Fruit fly (Drosophila melanogaster) whole organism, embryonic: Measurements from ENCODE around the gene mAcon1.

ENCODE experiments used
- B-H1 ChIP-seq: fragments of 200-800 bp; sonication (Bioruptor generic); IDR thresholded peaks from 3 replicates; pipeline ENCODE4 v1.3.6; 2022; ENCODE audit warnings: missing biosample characterization, missing genetic modification characterization
- CG10147 ChIP-seq: fragments of 200-800 bp; sonication (Bioruptor generic); optimal IDR thresholded peaks from 2 replicates; lab custom pipeline; 2019; ENCODE audit warnings: missing biosample characterization, mild to moderate bottlenecking, missing genetic modification characterization, moderate library complexity
- CG10274 ChIP-seq: fragments of 200-800 bp; sonication (Bioruptor generic); optimal IDR thresholded peaks from 3 replicates; lab custom pipeline; 2017; ENCODE audit warnings: missing biosample characterization, mild to moderate bottlenecking, missing genetic modification characterization
- CG11085 ChIP-seq: fragments of 200-800 bp; sonication (Bioruptor generic); IDR thresholded peaks from 2 replicates; pipeline ENCODE4 v1.3.6; 2022; ENCODE audit warnings: missing biosample characterization, missing genetic modification characterization
- CG11456 ChIP-seq: fragments of 200-800 bp; sonication (Bioruptor generic); IDR thresholded peaks from 3 replicates; pipeline ENCODE4 v1.3.6; 2022; ENCODE audit warnings: missing biosample characterization, missing genetic modification characterization
- CG11560 ChIP-seq: fragments of 200-800 bp; sonication (Bioruptor generic); IDR thresholded peaks from 3 replicates; pipeline ENCODE4 v1.3.6; 2022; ENCODE audit warnings: missing biosample characterization, missing genetic modification characterization
- CG12071 ChIP-seq: fragments of 200-800 bp; sonication (Bioruptor generic); optimal IDR thresholded peaks from 3 replicates; lab custom pipeline; 2018; ENCODE audit warnings: missing biosample characterization, mild to moderate bottlenecking, missing genetic modification characterization
- CG12104 ChIP-seq: fragments of 200-800 bp; sonication (Bioruptor generic); optimal IDR thresholded peaks from 3 replicates; lab custom pipeline; 2016; ENCODE audit warnings: missing biosample characterization, missing genetic modification characterization
- CG1233 ChIP-seq: fragments of 200-800 bp; sonication (Bioruptor generic); optimal IDR thresholded peaks from 4 replicates; lab custom pipeline; 2018; ENCODE audit warnings: missing biosample characterization, mild to moderate bottlenecking, missing genetic modification characterization
- CG13287 ChIP-seq: fragments of 200-800 bp; sonication (Bioruptor generic); IDR thresholded peaks from 2 replicates; pipeline ENCODE4 v1.3.6; 2022; ENCODE audit warnings: missing biosample characterization, missing genetic modification characterization; ENCODE audit not compliant: partially characterized antibody
- CG13624 ChIP-seq: fragments of 200-800 bp; sonication (Bioruptor generic); optimal IDR thresholded peaks from 2 replicates; lab custom pipeline; 2016; ENCODE audit warnings: missing biosample characterization, missing genetic modification characterization
- CG14965 ChIP-seq: fragments of 200-800 bp; sonication (Bioruptor generic); optimal IDR thresholded peaks from 2 replicates; lab custom pipeline; 2016; ENCODE audit warnings: missing biosample characterization, missing genetic modification characterization, borderline replicate concordance
- CG15479 ChIP-seq: fragments of 200-800 bp; sonication (Bioruptor generic); optimal IDR thresholded peaks from 3 replicates; lab custom pipeline; 2019; ENCODE audit warnings: missing biosample characterization, mild to moderate bottlenecking, missing genetic modification characterization, moderate library complexity
- CG1647 ChIP-seq: fragments of 200-800 bp; sonication (Bioruptor generic); optimal IDR thresholded peaks from 3 replicates; lab custom pipeline; 2016; ENCODE audit warnings: missing biosample characterization, missing genetic modification characterization
- CG16815 ChIP-seq: fragments of 200-800 bp; sonication (Bioruptor generic); optimal IDR thresholded peaks from 3 replicates; lab custom pipeline; 2017; ENCODE audit warnings: missing biosample characterization, mild to moderate bottlenecking, missing genetic modification characterization
- CG30403 ChIP-seq: fragments of 200-800 bp; sonication (Bioruptor generic); optimal IDR thresholded peaks from 3 replicates; lab custom pipeline; 2016; ENCODE audit warnings: missing biosample characterization, missing genetic modification characterization
- CG3281 ChIP-seq: fragments of 200-800 bp; sonication (Bioruptor generic); optimal IDR thresholded peaks from 3 replicates; lab custom pipeline; 2017; ENCODE audit warnings: missing biosample characterization, mild to moderate bottlenecking, missing genetic modification characterization
- CG34376 ChIP-seq: fragments of 200-800 bp; sonication (Bioruptor generic); optimal IDR thresholded peaks from 2 replicates; lab custom pipeline; 2018; ENCODE audit warnings: missing biosample characterization, mild to moderate bottlenecking, missing genetic modification characterization
- CG6654 ChIP-seq: fragments of 200-800 bp; sonication (Bioruptor generic); optimal IDR thresholded peaks from 2 replicates; lab custom pipeline; 2017; ENCODE audit warnings: missing biosample characterization, mild to moderate bottlenecking, missing genetic modification characterization
- CG7745 ChIP-seq: fragments of 200-800 bp; sonication (Bioruptor generic); optimal IDR thresholded peaks from 2 replicates; lab custom pipeline; 2018; ENCODE audit warnings: missing biosample characterization, mild to moderate bottlenecking, missing genetic modification characterization, moderate library complexity
- CG7839 ChIP-seq: fragments of 200-800 bp; sonication (Bioruptor generic); optimal IDR thresholded peaks from 3 replicates; lab custom pipeline; 2018; ENCODE audit warnings: missing biosample characterization, mild to moderate bottlenecking, missing genetic modification characterization, moderate library complexity
- CG8388 ChIP-seq: fragments of 200-800 bp; sonication (Bioruptor generic); optimal IDR thresholded peaks from 2 replicates; lab custom pipeline; 2019; ENCODE audit warnings: missing biosample characterization, mild to moderate bottlenecking, missing genetic modification characterization, moderate library complexity
- CG8944 ChIP-seq: fragments of 200-800 bp; sonication (Bioruptor generic); optimal IDR thresholded peaks from 3 replicates; lab custom pipeline; 2016; ENCODE audit warnings: missing biosample characterization, missing genetic modification characterization
- CoRest ChIP-seq: fragments of 200-800 bp; sonication (Bioruptor generic); optimal IDR thresholded peaks from 3 replicates; lab custom pipeline; 2018; ENCODE audit warnings: missing biosample characterization, mild to moderate bottlenecking, missing genetic modification characterization, moderate library complexity
- D ChIP-seq, 2 experiments: fragments of 200-800 bp in 1 of 2; fragments of >200 bp in 1 of 2; sonication (Bioruptor generic) in 1 of 2; optimal IDR thresholded peaks; 2 replicates in 1 of 2; 3 replicates in 1 of 2; lab custom pipeline; 2017; ENCODE audit warnings: mild to moderate bottlenecking in 1 of 2, missing biosample characterization in 1 of 2, missing genetic modification characterization in 1 of 2, missing genetic modification reagents in 1 of 2
- Dip2 ChIP-seq: fragments of 200-800 bp; sonication (Bioruptor generic); IDR thresholded peaks from 2 replicates; pipeline ENCODE4 v1.3.6; 2022; ENCODE audit warnings: missing biosample characterization, missing genetic modification characterization
- Doc3 ChIP-seq: fragments of 200-800 bp; sonication (Bioruptor generic); IDR thresholded peaks from 3 replicates; pipeline ENCODE4 v1.3.6; 2022; ENCODE audit warnings: missing biosample characterization, missing genetic modification characterization; ENCODE audit not compliant: partially characterized antibody
- Hand ChIP-seq: fragments of 200-800 bp; sonication (Bioruptor generic); optimal IDR thresholded peaks from 2 replicates; lab custom pipeline; 2017; ENCODE audit warnings: mild to moderate bottlenecking, missing biosample characterization, missing genetic modification reagents, missing genetic modification characterization
- Mad ChIP-seq: fragments of 200-800 bp; sonication (Bioruptor generic); optimal IDR thresholded peaks from 2 replicates; lab custom pipeline; 2016; ENCODE audit warnings: missing biosample characterization, missing genetic modification characterization
- Med ChIP-seq: fragments of 200-800 bp; sonication (Bioruptor generic); peaks from one replicate; lab custom pipeline; 2016; ENCODE audit warnings: missing biosample characterization, missing genetic modification characterization, mild to moderate bottlenecking, inconsistent platforms, moderate library complexity
- Meics ChIP-seq: fragments of 200-800 bp; sonication (Bioruptor generic); optimal IDR thresholded peaks from 2 replicates; lab custom pipeline; 2017; ENCODE audit warnings: missing biosample characterization, mild to moderate bottlenecking, missing genetic modification characterization
- NFAT ChIP-seq: fragments of 200-800 bp; sonication (Bioruptor generic); IDR thresholded peaks from 2 replicates; pipeline ENCODE4 v1.3.6; 2022; ENCODE audit warnings: missing biosample characterization, missing genetic modification characterization
- Opbp ChIP-seq: fragments of 200-800 bp; sonication (Bioruptor generic); IDR thresholded peaks from 3 replicates; pipeline ENCODE4 v1.3.6; 2022; ENCODE audit warnings: missing biosample characterization, missing genetic modification characterization; ENCODE audit not compliant: partially characterized antibody
- Optix ChIP-seq: fragments of 200-800 bp; sonication (Bioruptor generic); IDR thresholded peaks from 3 replicates; pipeline ENCODE4 v1.3.6; 2022; ENCODE audit warnings: missing biosample characterization, missing genetic modification characterization
- Xrp1 ChIP-seq: fragments of 200-800 bp; sonication (Bioruptor generic); IDR thresholded peaks from 2 replicates; pipeline ENCODE4 v1.3.6; 2022; ENCODE audit warnings: missing biosample characterization, missing genetic modification characterization
- bab2 ChIP-seq: fragments of 200-800 bp; sonication (Bioruptor generic); optimal IDR thresholded peaks from 2 replicates; lab custom pipeline; 2016; ENCODE audit warnings: missing biosample characterization, missing genetic modification characterization
- bcd ChIP-seq: fragments of 200-800 bp; sonication (Bioruptor generic); optimal IDR thresholded peaks from 2 replicates; lab custom pipeline; 2017; ENCODE audit warnings: missing biosample characterization, mild to moderate bottlenecking, missing genetic modification characterization
- croc ChIP-seq: fragments of 200-800 bp; sonication (Bioruptor generic); conservative IDR thresholded peaks from 3 replicates; pipeline ENCODE4 v1.3.6; 2022; ENCODE audit warnings: missing biosample characterization, missing genetic modification characterization
- fu2 ChIP-seq: fragments of 200-800 bp; sonication (Bioruptor generic); optimal IDR thresholded peaks from 2 replicates; lab custom pipeline; 2016; ENCODE audit warnings: missing biosample characterization, missing genetic modification characterization
- gcm2 ChIP-seq: fragments of 200-800 bp; sonication (Bioruptor generic); optimal IDR thresholded peaks from 2 replicates; lab custom pipeline; 2016; ENCODE audit warnings: missing biosample characterization, missing genetic modification characterization
- gfzf ChIP-seq: fragments of 200-800 bp; sonication (Bioruptor generic); optimal IDR thresholded peaks from 2 replicates; lab custom pipeline; 2016; ENCODE audit warnings: missing biosample characterization, mild to moderate bottlenecking, missing genetic modification characterization, moderate library complexity
- gt ChIP-seq: fragments of 200-800 bp; sonication (Bioruptor generic); IDR thresholded peaks from 2 replicates; pipeline ENCODE4 v1.3.6; 2022; ENCODE audit warnings: missing biosample characterization, missing genetic modification characterization
- hkb ChIP-seq, 2 experiments: fragments of 200-800 bp in 1 of 2; fragments of >200 bp in 1 of 2; sonication (Bioruptor generic) in 1 of 2; IDR thresholded peaks in 1 of 2; optimal IDR thresholded peaks in 1 of 2; 2 replicates each; pipeline versions ENCODE4 v1.3.6 to Lab custom; 2017 to 2022; ENCODE audit warnings: missing biosample characterization in 1 of 2, missing genetic modification characterization in 1 of 2
- inv ChIP-seq: fragments of 200-800 bp; sonication (Bioruptor generic); IDR thresholded peaks from 2 replicates; pipeline ENCODE4 v1.3.6; 2022; ENCODE audit warnings: missing biosample characterization, missing genetic modification characterization; ENCODE audit not compliant: partially characterized antibody
- lab ChIP-seq: fragments of 200-800 bp; sonication (Bioruptor generic); optimal IDR thresholded peaks from 3 replicates; lab custom pipeline; 2017; ENCODE audit warnings: missing biosample characterization, missing genetic modification characterization, mild to moderate bottlenecking, moderate library complexity, missing genetic modification reagents
- pan ChIP-seq, 4 experiments: fragments of >200 bp in 3 of 4; fragments of 200-800 bp in 1 of 4; sonication (Bioruptor generic) in 1 of 4; optimal IDR thresholded peaks in 3 of 4; IDR thresholded peaks in 1 of 4; 2 replicates each; pipeline versions ENCODE4 v1.3.6 to Lab custom; 2017 to 2022; ENCODE audit warnings: missing biosample characterization in 2 of 4, missing genetic modification characterization in 2 of 4, mixed read lengths in 1 of 4
- slbo ChIP-seq: fragments of 200-800 bp; sonication (Bioruptor generic); IDR thresholded peaks from 2 replicates; pipeline ENCODE4 v1.3.6; 2022; ENCODE audit warnings: missing biosample characterization, missing genetic modification characterization
- sr ChIP-seq: fragments of 200-800 bp; sonication (Bioruptor generic); IDR thresholded peaks from 3 replicates; pipeline ENCODE4 v1.3.6; 2022; ENCODE audit warnings: missing biosample characterization, missing genetic modification characterization
- wek ChIP-seq: fragments of 200-800 bp; sonication (Bioruptor generic); optimal IDR thresholded peaks from 3 replicates; lab custom pipeline; 2018; ENCODE audit warnings: missing biosample characterization, mild to moderate bottlenecking, missing genetic modification characterization, moderate library complexity

mAcon1 gene

DNA sequence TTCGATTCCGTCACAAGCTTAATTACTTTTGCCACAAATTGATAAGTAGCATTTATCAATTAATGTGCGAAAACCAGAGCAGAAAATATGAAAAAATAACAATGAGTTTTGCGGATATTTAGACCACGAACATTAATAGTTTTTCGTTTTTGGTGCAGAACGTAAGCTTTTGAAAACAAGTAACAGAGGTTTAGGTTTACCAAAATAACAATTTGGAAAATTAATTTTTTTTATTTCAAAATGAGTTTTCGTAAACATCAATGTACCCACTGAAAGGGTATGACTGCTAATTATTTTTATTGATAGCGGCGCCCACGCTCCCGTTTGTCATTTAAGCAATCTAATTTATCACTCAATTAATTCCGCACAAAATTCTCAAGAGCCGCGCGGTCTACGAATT, 27.0 kb downstream of the mAcon1 start (continued):
- TF ChIP-seq CG11085 (GFP tag; lab: Robert Waterston, UW) (no peak), CG12071 (no peak), Doc3 (GFP tag; lab: Robert Waterston, UW) (no peak), CG10274 (GFP tag; lab: Kevin White, UChicago) (no peak), CG1647 (GFP tag; lab: Kevin White, UChicago) (no peak), CG30403 (GFP tag; lab: Kevin White, UChicago) (peak; percentile 11), CoRest (tag; lab: Kevin White, UChicago) (peak; percentile 28), CG14965 (GFP tag; lab: Kevin White, UChicago) (no peak), CG15479 (no peak), CG12104 (GFP tag; lab: Kevin White, UChicago) (no peak), B-H1 (GFP tag; lab: Robert Waterston, UW) (no peak), gfzf (GFP tag; lab: Kevin White, UChicago) (no peak), inv (GFP tag; lab: Robert Waterston, UW) (no peak), slbo (GFP tag; lab: Robert Waterston, UW) (peak; percentile 43; the same call in 1 of the 2 replicates), wek (no peak), Mad (no peak), CG13624 (GFP tag; lab: Kevin White, UChicago) (no peak), CG11456 (GFP tag; lab: Robert Waterston, UW) (no peak), Dip2 (no peak), CG16815 (GFP tag; lab: Kevin White, UChicago) (no peak), hkb (optimal IDR thresholded peaks at IDR 0.05; lab: Kevin White, UChicago) (no peak), hkb (GFP tag; IDR thresholded peaks at IDR 0.05; lab: Robert Waterston, UW) (no peak), Optix (GFP tag; lab: Robert Waterston, UW) (no peak), gcm2 (no peak), CG6654 (GFP tag; lab: Kevin White, UChicago) (no peak), CG7839 (tag; lab: Kevin White, UChicago) (peak; percentile 16), CG8388 (GFP tag; lab: Kevin White, UChicago) (no peak), CG34376 (GFP tag; lab: Kevin White, UChicago) (no peak), fu2 (GFP tag; lab: Kevin White, UChicago) (no peak), pan (optimal IDR thresholded peaks at IDR 0.05; lab: Kevin White, UChicago) (no peak), pan (GFP tag; optimal IDR thresholded peaks at IDR 0.05 in 1 of 2, IDR thresholded peaks at IDR 0.05 in 1 of 2) (no peak), Opbp (no peak), NFAT (peak; percentile 18; the same call in 1 of the 2 replicates), sr (GFP tag; lab: Robert Waterston, UW) (no peak), Xrp1 (GFP tag; lab: Robert Waterston, UW) (no peak), bcd (no peak), CG7745 (tag; lab: Kevin White, UChicago) (no peak), CG1233 (no peak), bab2 (GFP tag; lab: Kevin White, UChicago) (no peak), lab (peak; percentile 63), Med (GFP tag; lab: Kevin White, UChicago) (peak; percentile 69), CG13287 (no peak), CG3281 (GFP tag; lab: Kevin White, UChicago) (peak; percentile 31), gt (GFP tag; lab: Robert Waterston, UW) (no peak), Meics (GFP tag; lab: Kevin White, UChicago) (peak; percentile 36), CG10147 (GFP tag; lab: Kevin White, UChicago) (no peak), CG11560 (tag; lab: Robert Waterston, UW) (no peak), CG8944 (GFP tag; lab: Kevin White, UChicago) (no peak), D (optimal IDR thresholded peaks at IDR 0.05; lab: Kevin White, UChicago) (no peak), D (GFP tag; optimal IDR thresholded peaks at IDR 0.05; lab: Kevin White, UChicago) (no peak), croc (GFP tag; lab: Robert Waterston, UW) (no peak), Hand (GFP tag; lab: Kevin White, UChicago) (no peak)
